Fruit fly (Drosophila melanogaster): Measurements from ENCODE around the gene CG17816.

The CG17816 gene

DNA sequence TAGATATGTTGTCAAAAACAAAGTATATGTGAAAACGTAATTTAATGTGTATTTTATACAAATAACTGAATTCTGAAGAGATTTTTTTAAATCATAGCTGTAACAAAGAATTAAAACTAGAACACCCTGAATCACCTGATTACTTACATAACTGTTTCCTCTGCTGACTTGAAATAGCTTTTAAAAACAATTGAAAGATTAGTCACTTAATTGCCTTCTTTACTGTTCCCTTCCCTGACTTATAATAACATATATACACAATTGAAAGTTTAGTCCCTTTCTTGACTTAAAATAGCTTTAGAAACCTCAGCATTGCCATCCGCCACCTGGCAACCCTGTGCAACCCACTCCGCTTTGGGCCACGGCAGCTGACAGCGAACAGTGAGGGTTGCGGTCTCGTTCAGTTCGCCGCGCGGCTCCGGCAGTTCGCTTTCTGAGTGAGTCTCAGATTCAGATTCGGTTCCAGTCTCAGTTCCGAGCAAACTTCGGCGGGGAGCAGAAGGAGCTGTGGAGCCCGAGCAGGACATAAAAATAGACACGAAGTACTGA, 72.5 kb downstream of the CG17816 start, which contains the start of gene CG34384 (continued):
- TF ChIP-seq pdm3 (GFP tag; optimal IDR thresholded peaks at IDR 0.05), result peak; percentile 41
- TF ChIP-seq Eip75B (GFP tag; optimal IDR thresholded peaks at IDR 0.05), result peak; percentile 59
- peak; percentile 39 for TF ChIP-seq OdsH (GFP tag; optimal IDR thresholded peaks at IDR 0.05)

DNA sequence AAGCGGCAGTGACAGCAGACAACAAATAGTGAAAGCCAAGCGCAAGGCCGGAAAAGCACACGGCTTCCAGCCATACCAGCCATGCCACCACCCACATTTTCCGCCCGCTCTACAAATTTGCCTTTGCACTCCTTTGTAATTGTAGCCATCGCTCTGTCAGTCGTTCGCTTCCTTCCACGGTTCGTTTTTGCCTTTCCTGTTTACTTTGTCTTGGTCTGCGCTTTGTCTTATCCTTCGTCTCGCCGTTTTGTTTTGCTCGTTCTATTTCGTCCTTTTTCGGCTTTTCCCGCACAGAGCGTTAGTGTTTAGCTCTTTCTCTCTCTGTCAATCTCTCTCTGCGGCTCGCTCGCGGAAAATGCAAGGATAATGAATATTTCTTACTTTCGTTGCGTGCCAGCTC, 73.0 kb downstream of the CG17816 start:
- TF ChIP-seq Met (GFP tag; optimal IDR thresholded peaks at IDR 0.05), result no peak
- TF ChIP-seq achi (GFP tag; optimal IDR thresholded peaks at IDR 0.05), result no peak
- TF ChIP-seq Eip78C (GFP tag), result no peak
- TF ChIP-seq CG32006 (GFP tag; optimal IDR thresholded peaks at IDR 0.05), result no peak
- no peak for TF ChIP-seq CG4318 (GFP tag; optimal IDR thresholded peaks at IDR 0.05)
- TF ChIP-seq CG11902 (GFP tag; optimal IDR thresholded peaks at IDR 0.05), result no peak
- TF ChIP-seq pdm3 (GFP tag; optimal IDR thresholded peaks at IDR 0.05), result no peak
- TF ChIP-seq Eip93F (GFP tag; optimal IDR thresholded peaks at IDR 0.05), result no peak
- TF ChIP-seq fd85E (GFP tag; optimal IDR thresholded peaks at IDR 0.05), result no peak
- no peak for TF ChIP-seq vri (GFP tag; optimal IDR thresholded peaks at IDR 0.05)
- no peak for TF ChIP-seq acj6 (GFP tag; optimal IDR thresholded peaks at IDR 0.05)
- TF ChIP-seq CG6276 (GFP tag; optimal IDR thresholded peaks at IDR 0.05), result no peak
- no peak for TF ChIP-seq Sox15 (GFP tag; optimal IDR thresholded peaks at IDR 0.05)
- no peak for TF ChIP-seq fkh (GFP tag; optimal IDR thresholded peaks at IDR 0.05)
- TF ChIP-seq Gug (GFP tag; IDR thresholded peaks at IDR 0.05), result no peak
- no peak for TF ChIP-seq CG8119 (GFP tag; IDR thresholded peaks at IDR 0.05)

DNA sequence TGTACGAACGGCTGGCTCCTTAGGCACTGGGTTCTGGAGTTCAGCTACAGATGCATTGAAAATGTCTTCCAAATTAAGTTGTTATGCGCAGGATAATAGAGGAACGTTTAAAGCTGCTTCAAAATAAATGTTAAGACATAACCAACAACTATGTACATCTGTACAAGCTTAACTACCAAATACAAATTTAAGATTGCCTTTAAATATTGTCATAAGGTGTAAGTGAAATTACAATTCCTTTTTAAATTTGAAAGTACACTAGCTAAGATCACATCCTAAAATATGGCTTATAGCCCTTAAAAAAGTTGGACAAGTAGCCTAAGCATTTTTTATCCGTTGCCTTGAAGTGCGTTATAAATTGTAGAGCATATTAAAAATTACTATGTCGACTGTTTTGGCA, 75.0 kb downstream of the CG17816 start, which contains the start of gene CG31473:
TSS of gene CG31473 (plus strand) at position 301 of the 400 bp plus-strand sequence.
- TF ChIP-seq net (GFP tag; optimal IDR thresholded peaks at IDR 0.05) (no peak), Sox102F (GFP tag; optimal IDR thresholded peaks at IDR 0.05) (no peak), CG34406 (GFP tag; optimal IDR thresholded peaks at IDR 0.05) (no peak), svp (GFP tag) (no peak), Met (GFP tag; optimal IDR thresholded peaks at IDR 0.05) (no peak), CG4318 (GFP tag; optimal IDR thresholded peaks at IDR 0.05) (no peak), Ets96B (tag; optimal IDR thresholded peaks at IDR 0.05) (no peak), CG6276 (GFP tag; optimal IDR thresholded peaks at IDR 0.05) (no peak), acj6 (GFP tag; optimal IDR thresholded peaks at IDR 0.05) (no peak), lz (GFP tag; optimal IDR thresholded peaks at IDR 0.05) (no peak), CG3032 (tag; optimal IDR thresholded peaks at IDR 0.05) (no peak), salr (GFP tag; optimal IDR thresholded peaks at IDR 0.05) (no peak), topi (GFP tag; optimal IDR thresholded peaks at IDR 0.05) (no peak), Lpt (GFP tag; optimal IDR thresholded peaks at IDR 0.05) (no peak), spab (GFP tag; optimal IDR thresholded peaks at IDR 0.05) (no peak), CG3919 (GFP tag; optimal IDR thresholded peaks at IDR 0.05) (no peak), CG7368 (GFP tag; optimal IDR thresholded peaks at IDR 0.05) (no peak), fd85E (GFP tag; optimal IDR thresholded peaks at IDR 0.05) (no peak), Eip75B (GFP tag; optimal IDR thresholded peaks at IDR 0.05) (no peak), eg (GFP tag; IDR thresholded peaks at IDR 0.05) (no peak)

DNA sequence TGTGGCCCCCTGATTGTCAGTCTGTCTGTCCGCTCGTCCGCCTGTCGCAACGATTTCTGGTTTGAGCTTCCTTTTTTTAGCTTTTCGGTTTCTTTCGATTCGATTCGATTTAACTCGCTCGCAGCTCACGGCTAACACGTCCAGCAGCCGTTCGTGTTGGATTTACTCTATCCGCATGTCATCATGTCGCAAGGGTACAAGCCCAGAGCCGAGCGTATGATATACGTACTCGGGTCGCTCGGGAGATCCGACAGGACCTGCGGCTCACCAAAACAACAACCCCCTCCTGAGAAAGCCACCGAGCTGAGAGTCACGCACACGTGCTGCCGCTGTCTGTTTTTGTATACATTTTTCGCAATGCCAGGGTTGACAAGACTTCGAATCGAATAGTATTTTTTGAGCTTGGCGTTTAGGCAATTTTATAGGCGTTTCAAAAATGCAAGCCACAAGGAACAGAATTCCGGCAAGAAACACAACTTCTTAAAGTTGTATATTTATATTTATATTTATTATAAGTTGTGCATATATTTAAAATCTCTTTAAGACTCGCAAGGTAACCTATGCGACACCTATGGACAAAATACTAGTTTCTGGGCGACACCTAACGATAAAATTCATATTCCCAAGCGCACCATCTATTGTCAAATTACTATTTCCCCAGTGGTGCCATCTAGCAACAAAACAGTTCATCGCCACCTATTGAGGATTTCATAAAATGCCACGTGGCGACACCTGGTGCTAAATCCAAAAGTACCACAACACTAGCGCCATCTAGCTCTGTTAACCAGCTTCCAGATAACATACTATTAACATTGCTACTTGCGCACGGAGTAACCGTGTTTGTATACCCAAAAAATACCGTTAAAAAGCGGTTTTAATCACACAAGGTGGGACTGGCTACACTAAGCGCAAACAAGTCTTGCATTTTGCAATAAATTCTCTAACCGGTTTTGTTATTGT, 76.6 kb downstream of the CG17816 start, which contains the start of the genes CG2993 and sgll:
TSS of gene CG2993 (minus strand) at position 353 of the 960 bp plus-strand sequence.
TSS of gene sgll (plus strand) at position 871 of the 960 bp plus-strand sequence.
- peak; percentile 64 for TF ChIP-seq vri (GFP tag; optimal IDR thresholded peaks at IDR 0.05)
- peak; percentile 82 for TF ChIP-seq CG11902 (GFP tag; optimal IDR thresholded peaks at IDR 0.05)
- TF ChIP-seq CG11762 (GFP tag; optimal IDR thresholded peaks at IDR 0.05; ENCODE audit: insufficient read depth), result peak; percentile 29
- TF ChIP-seq net (GFP tag; optimal IDR thresholded peaks at IDR 0.05), result peak; percentile 55
- TF ChIP-seq CG8632 (GFP tag; optimal IDR thresholded peaks at IDR 0.05), result no peak
- peak; percentile 56; the same call in 2 of the 3 replicates for TF ChIP-seq eg (GFP tag; IDR thresholded peaks at IDR 0.05)
- peak; percentile 87 for TF ChIP-seq svp (GFP tag)
- peak; percentile 91 for TF ChIP-seq Eip78C (GFP tag)
- TF ChIP-seq Sox15 (GFP tag; optimal IDR thresholded peaks at IDR 0.05), result peak; percentile 80
- TF ChIP-seq dac (GFP tag; optimal IDR thresholded peaks at IDR 0.05), result peak; percentile 83
- TF ChIP-seq Hr4 (GFP tag; optimal IDR thresholded peaks at IDR 0.05), result peak; percentile 60
- peak; percentile 59; the same call in 1 of the 3 replicates for TF ChIP-seq CG6163 (GFP tag; IDR thresholded peaks at IDR 0.05)
- no peak for TF ChIP-seq CG6276 (GFP tag; optimal IDR thresholded peaks at IDR 0.05)
- peak; percentile 84 for TF ChIP-seq Met (GFP tag; optimal IDR thresholded peaks at IDR 0.05)
- TF ChIP-seq achi (GFP tag; optimal IDR thresholded peaks at IDR 0.05), result peak; percentile 57
- TF ChIP-seq CG8319 (GFP tag; optimal IDR thresholded peaks at IDR 0.05), result peak; percentile 70
- no peak for TF ChIP-seq Eip93F (GFP tag; optimal IDR thresholded peaks at IDR 0.05)
- TF ChIP-seq CG31627 (GFP tag; optimal IDR thresholded peaks at IDR 0.05), result peak; percentile 97
- TF ChIP-seq Ets96B (tag; optimal IDR thresholded peaks at IDR 0.05), result no peak
- peak; percentile 28; the same call in 1 of the 2 replicates for TF ChIP-seq Gug (GFP tag; IDR thresholded peaks at IDR 0.05)
- peak; percentile 18 for TF ChIP-seq CG16779 (tag; optimal IDR thresholded peaks at IDR 0.05)
- peak; percentile 20 for TF ChIP-seq fd85E (GFP tag; optimal IDR thresholded peaks at IDR 0.05)
- TF ChIP-seq dsx (GFP tag; optimal IDR thresholded peaks at IDR 0.05; ENCODE audit: poor library complexity, severe bottlenecking), result no peak
- peak in 1 of 2 experiments; percentile 88 for TF ChIP-seq salr (GFP tag; optimal IDR thresholded peaks at IDR 0.05)
- peak; percentile 92 for TF ChIP-seq lz (GFP tag; optimal IDR thresholded peaks at IDR 0.05)
